Fruit fly (Drosophila melanogaster) whole organism, wandering third instar larva: ENCODE measurements around the gene Bap60.

Experiments used
- CG32264 ChIP-seq: fragments of 200-800 bp; sonication (Bioruptor generic); optimal IDR thresholded peaks from 2 replicates; lab custom pipeline; 2016; ENCODE audit warnings: missing biosample characterization, missing genetic modification characterization
- Dif ChIP-seq: fragments of 200-275, 200-300 bp; sonication (Bioruptor generic); optimal IDR thresholded peaks from 2 replicates; lab custom pipeline; 2018; ENCODE audit warnings: missing biosample characterization, missing genetic modification characterization; ENCODE audit not compliant: partially characterized antibody
- Hr83 ChIP-seq: fragments of 200-300 bp; sonication (Bioruptor generic); optimal IDR thresholded peaks from 2 replicates; lab custom pipeline; 2016; ENCODE audit warnings: missing biosample characterization, mild to moderate bottlenecking, missing genetic modification characterization, moderate library complexity; ENCODE audit not compliant: poor library complexity, severe bottlenecking
- Jra ChIP-seq: sonication (Bioruptor generic); optimal IDR thresholded peaks from 2 replicates; lab custom pipeline; 2016; ENCODE audit warnings: missing biosample characterization, missing genetic modification characterization
- N ChIP-seq: fragments of >200 bp; optimal IDR thresholded peaks from 2 replicates; lab custom pipeline; 2018; ENCODE audit warnings: missing biosample characterization, missing external identifiers, missing genetic modification characterization
- Sp1 ChIP-seq: fragments of 200-800 bp; sonication (Bioruptor generic); optimal IDR thresholded peaks from 3 replicates; lab custom pipeline; 2019; ENCODE audit warnings: missing biosample characterization, mild to moderate bottlenecking, missing genetic modification characterization, moderate library complexity
- fru ChIP-seq: fragments of 200-800 bp; sonication (Bioruptor generic); optimal IDR thresholded peaks from 3 replicates; lab custom pipeline; 2016; ENCODE audit warnings: missing biosample characterization, mild to moderate bottlenecking, missing genetic modification characterization
- h ChIP-seq: fragments of 200-800 bp; sonication (Bioruptor generic); optimal IDR thresholded peaks from 3 replicates; lab custom pipeline; 2016; ENCODE audit warnings: missing biosample characterization, mild to moderate bottlenecking, missing genetic modification characterization
- psq ChIP-seq: fragments of 200-800 bp; sonication (Bioruptor generic); optimal IDR thresholded peaks from 3 replicates; lab custom pipeline; 2017; ENCODE audit warnings: missing biosample characterization, mild to moderate bottlenecking, missing genetic modification characterization, moderate library complexity
- sv ChIP-seq: fragments of 200-800 bp; sonication (Bioruptor generic); optimal IDR thresholded peaks from 3 replicates; lab custom pipeline; 2016; ENCODE audit warnings: missing biosample characterization, missing genetic modification characterization

DNA sequence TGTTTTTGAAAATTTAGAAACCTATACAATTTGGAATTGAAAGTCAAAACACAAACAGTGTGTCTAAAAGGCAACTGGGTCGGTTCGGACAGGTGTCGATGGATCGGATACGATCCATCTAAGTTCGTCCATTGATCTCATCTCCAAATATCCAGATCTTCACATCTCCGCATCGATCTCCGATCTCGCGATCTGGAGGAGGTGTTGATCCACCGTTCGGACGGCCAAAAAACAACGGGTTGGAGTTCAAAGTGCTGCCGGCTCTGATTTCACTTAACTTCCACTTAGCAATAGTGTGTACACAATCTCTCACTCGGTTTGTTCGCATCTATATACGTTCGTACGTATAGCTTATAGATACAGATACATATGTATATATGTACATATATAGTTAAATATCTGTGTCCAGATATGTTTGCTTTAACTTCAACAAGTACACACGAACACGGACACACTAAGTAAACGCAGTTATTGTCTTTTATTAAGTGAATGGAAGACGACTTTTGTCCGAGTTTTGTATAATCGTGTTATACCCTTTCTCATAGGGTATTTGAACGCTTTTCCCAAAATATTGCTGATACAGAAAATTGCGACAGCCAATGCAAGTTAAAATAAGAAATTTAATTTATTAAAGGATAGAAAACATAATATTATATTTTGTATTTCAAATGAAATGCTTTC, 51.0 kb downstream of the Bap60 start, which contains the start of gene Fer3HCH:
- TF ChIP-seq fru (GFP tag; lab: Kevin White, UChicago) (no peak), psq (GFP tag; lab: Kevin White, UChicago) (no peak), N (GFP tag; lab: Kevin White, UChicago) (no peak), CG32264 (no peak), Hr83 (no peak), Dif (GFP tag; lab: Kevin White, UChicago) (no peak), sv (GFP tag; lab: Kevin White, UChicago) (no peak), h (GFP tag; lab: Kevin White, UChicago) (no peak), Jra (GFP tag; lab: Kevin White, UChicago) (no peak), Sp1 (GFP tag; lab: Kevin White, UChicago) (no peak)
